Worm (Caenorhabditis elegans): Measurements from ENCODE around the gene pqbp-1.1.

DNA sequence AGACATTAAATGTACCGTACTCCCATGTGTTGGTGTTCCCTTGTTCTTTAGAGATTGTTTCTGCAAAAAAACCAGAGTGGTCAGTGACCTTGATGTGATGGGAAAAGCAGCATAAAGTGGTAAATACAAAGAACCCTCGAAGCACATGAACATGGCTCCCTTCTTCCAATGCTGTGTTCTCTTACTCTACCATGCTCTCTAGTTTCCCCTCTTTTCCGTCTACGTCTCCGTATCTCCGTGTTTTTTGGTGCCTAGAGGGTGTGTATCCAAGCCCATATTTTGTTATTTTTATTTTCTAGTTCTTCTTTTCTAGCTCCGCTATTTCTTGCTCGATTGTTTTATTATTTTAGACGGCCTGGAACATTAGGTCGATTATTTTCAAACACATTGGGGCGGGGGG, 45.1 kb upstream of the pqbp-1.1 start:
- no peak for TF ChIP-seq tbx-11 (GFP tag; IDR thresholded peaks at IDR 0.05)
- TF ChIP-seq hmbx-1 (tag; optimal IDR thresholded peaks at IDR 0.05) = no peak
- no peak for TF ChIP-seq sea-1 (GFP tag; conservative IDR thresholded peaks at IDR 0.05)
- TF ChIP-seq ama-1 (optimal IDR thresholded peaks at IDR 0.05) = no peak
- no peak for TF ChIP-seq pes-1 (GFP tag; IDR thresholded peaks at IDR 0.05)
- TF ChIP-seq tbx-37 (GFP tag; conservative IDR thresholded peaks at IDR 0.05) = no peak
- TF ChIP-seq tra-4 (tag; optimal IDR thresholded peaks at IDR 0.05) = no peak
- no peak for TF ChIP-seq scrt-1 (GFP tag; IDR thresholded peaks at IDR 0.05)
- TF ChIP-seq flt-1 (GFP tag; IDR thresholded peaks at IDR 0.05) = no peak
- TF ChIP-seq F13C5.2 (tag; optimal IDR thresholded peaks at IDR 0.05) = no peak
- TF ChIP-seq ets-7 (tag; optimal IDR thresholded peaks at IDR 0.05) = no peak
- no peak for TF ChIP-seq ceh-13 (GFP tag; optimal IDR thresholded peaks at IDR 0.05)

Data from whole organism, early embryonic.